Worm (Caenorhabditis elegans): ENCODE data around the gene F56D5.3.

F56D5.3 gene

ce11 chrIV:9374529-9374928, 22.8 kb upstream of the F56D5.3 start, which contains the start of gene C10C5.3:
Gene C10C5.3, plus strand, starts transcription at chrIV:9374829.
- TF ChIP-seq hlh-8 (tag; optimal IDR thresholded peaks at IDR 0.05) (no peak), pax-1 (tag; optimal IDR thresholded peaks at IDR 0.05) (no peak), unc-3 (GFP tag; conservative IDR thresholded peaks at IDR 0.05) (no peak), unc-3 (tag; optimal IDR thresholded peaks at IDR 0.05) (no peak), ama-1 (optimal IDR thresholded peaks at IDR 0.05) (no peak), dve-1 (tag; optimal IDR thresholded peaks at IDR 0.05) (no peak), ceh-45 (GFP tag; IDR thresholded peaks at IDR 0.05) (no peak), madf-2 (tag; optimal IDR thresholded peaks at IDR 0.05) (no peak), sox-2 (GFP tag; IDR thresholded peaks at IDR 0.05) (no peak), ceh-6 (GFP tag; optimal IDR thresholded peaks at IDR 0.05) (no peak), zip-5 (tag; optimal IDR thresholded peaks at IDR 0.05) (no peak), pros-1 (tag; optimal IDR thresholded peaks at IDR 0.05) (no peak), odd-2 (tag; optimal IDR thresholded peaks at IDR 0.05) (no peak), ceh-30 (tag; optimal IDR thresholded peaks at IDR 0.05) (no peak)

ce11 chrIV:9376550-9376949, 20.8 kb upstream of the F56D5.3 start:
- TF ChIP-seq ceh-45 (GFP tag; IDR thresholded peaks at IDR 0.05) (no peak), ceh-34 (tag; optimal IDR thresholded peaks at IDR 0.05) (no peak), Y22D7AL.16 (tag; optimal IDR thresholded peaks at IDR 0.05) (no peak), ets-4 (tag; optimal IDR thresholded peaks at IDR 0.05) (no peak), ceh-14 (tag; optimal IDR thresholded peaks at IDR 0.05) (no peak), pag-3 (tag; optimal IDR thresholded peaks at IDR 0.05; ENCODE audit: borderline replicate concordance) (no peak), ceh-18 (tag; optimal IDR thresholded peaks at IDR 0.05) (no peak), lim-6 (tag; optimal IDR thresholded peaks at IDR 0.05) (no peak), nfya-1 (tag; optimal IDR thresholded peaks at IDR 0.05) (no peak), pha-2 (tag; optimal IDR thresholded peaks at IDR 0.05) (no peak), odd-2 (tag; optimal IDR thresholded peaks at IDR 0.05) (no peak), ceh-2 (tag; optimal IDR thresholded peaks at IDR 0.05) (no peak), hlh-15 (tag; optimal IDR thresholded peaks at IDR 0.05) (no peak), nhr-232 (tag; optimal IDR thresholded peaks at IDR 0.05) (no peak), ztf-16 (tag; optimal IDR thresholded peaks at IDR 0.05) (no peak), hlh-6 (tag; optimal IDR thresholded peaks at IDR 0.05) (no peak)

ce11 chrIV:9378272-9378671, 19.1 kb upstream of the F56D5.3 start, which contains the start of gene C10C5.4:
Gene C10C5.4, plus strand, starts transcription at chrIV:9378552.
- TF ChIP-seq ceh-9 (tag; optimal IDR thresholded peaks at IDR 0.05) (no peak), eyg-1 (tag; optimal IDR thresholded peaks at IDR 0.05) (no peak), fax-1 (tag; optimal IDR thresholded peaks at IDR 0.05) (no peak), nfya-1 (tag; optimal IDR thresholded peaks at IDR 0.05) (no peak), C38D4.7 (GFP tag; optimal IDR thresholded peaks at IDR 0.05) (no peak), hlh-8 (tag; optimal IDR thresholded peaks at IDR 0.05) (no peak), hlh-15 (tag; optimal IDR thresholded peaks at IDR 0.05) (no peak), ceh-48 (tag; optimal IDR thresholded peaks at IDR 0.05) (no peak), ceh-45 (GFP tag; IDR thresholded peaks at IDR 0.05) (no peak), sdc-2 (tag; optimal IDR thresholded peaks at IDR 0.05) (no peak), sox-2 (GFP tag; IDR thresholded peaks at IDR 0.05) (no peak), unc-3 (GFP tag; conservative IDR thresholded peaks at IDR 0.05) (no peak), unc-3 (tag; optimal IDR thresholded peaks at IDR 0.05) (no peak), fkh-10 (GFP tag; optimal IDR thresholded peaks at IDR 0.05) (no peak), pros-1 (tag; optimal IDR thresholded peaks at IDR 0.05) (no peak)

- TF ChIP-seq elt-2 (tag; optimal IDR thresholded peaks at IDR 0.05) = peak; percentile 23
- no peak for TF ChIP-seq sdc-2 (tag; optimal IDR thresholded peaks at IDR 0.05)
Observed at ce11 chrIV:9381136-9381535, 16.2 kb upstream of the F56D5.3 start, which contains the start of gene C10C5.5. Gene C10C5.5, plus strand, starts transcription at chrIV:9381436.

- TF ChIP-seq mec-3 (tag; optimal IDR thresholded peaks at IDR 0.05; ENCODE audit: borderline replicate concordance) (no peak), unc-86 (tag; optimal IDR thresholded peaks at IDR 0.05) (no peak), ceh-34 (tag; optimal IDR thresholded peaks at IDR 0.05) (no peak), nhr-11 (tag; optimal IDR thresholded peaks at IDR 0.05) (no peak), pqm-1 (tag; optimal IDR thresholded peaks at IDR 0.05) (no peak), zip-5 (tag; optimal IDR thresholded peaks at IDR 0.05) (no peak), hlh-30 (tag; optimal IDR thresholded peaks at IDR 0.05; ENCODE audit: insufficient read depth) (no peak), ref-2 (tag; optimal IDR thresholded peaks at IDR 0.05) (no peak), F13H6.1 (tag; optimal IDR thresholded peaks at IDR 0.05) (no peak), Y22D7AL.16 (tag; optimal IDR thresholded peaks at IDR 0.05) (no peak)
Observed at ce11 chrIV:9384826-9385225, 12.6 kb upstream of the F56D5.3 start, which contains the start of gene C10C5.7. Gene C10C5.7, plus strand, starts transcription at chrIV:9385126.

All from whole organism, late embryonic.